Worm (Caenorhabditis elegans) whole organism, L4/young adult: ENCODE measurements around the gene F52D1.2.

Experiments
- W03F9.2 ChIP-seq: fragments of 150-350 bp; optimal IDR thresholded peaks from 2 replicates; lab custom pipeline; 2014; ENCODE audit warnings: missing biosample characterization, missing genetic modification characterization
- dao-5 ChIP-seq: sonication (generic microtip); optimal IDR thresholded peaks from 2 replicates; lab custom pipeline; 2016; ENCODE audit warnings: missing genotype, missing genetic modification characterization, moderate library complexity, missing compliant biosample characterization
- him-1 ChIP-seq: sonication (generic microtip); optimal IDR thresholded peaks from 2 replicates; lab custom pipeline; 2016; ENCODE audit warnings: missing genotype, missing genetic modification reagents, missing genetic modification characterization, missing compliant biosample characterization

ce11 chrX:476261-476660, 26.2 kb upstream of the F52D1.2 start, which contains the start of gene F38G1.3:
- TF ChIP-seq dao-5 (no peak), W03F9.2 (tag; lab: Kevin White, UChicago) (no peak), him-1 (tag; lab: Kevin White, UChicago) (no peak)
